Fruit fly (Drosophila melanogaster): ENCODE results near the gene CG5783.
A peak's percentile ranks its signal among the peaks of the same experiment; 100 is the strongest.

Gene CG5783

DNA sequence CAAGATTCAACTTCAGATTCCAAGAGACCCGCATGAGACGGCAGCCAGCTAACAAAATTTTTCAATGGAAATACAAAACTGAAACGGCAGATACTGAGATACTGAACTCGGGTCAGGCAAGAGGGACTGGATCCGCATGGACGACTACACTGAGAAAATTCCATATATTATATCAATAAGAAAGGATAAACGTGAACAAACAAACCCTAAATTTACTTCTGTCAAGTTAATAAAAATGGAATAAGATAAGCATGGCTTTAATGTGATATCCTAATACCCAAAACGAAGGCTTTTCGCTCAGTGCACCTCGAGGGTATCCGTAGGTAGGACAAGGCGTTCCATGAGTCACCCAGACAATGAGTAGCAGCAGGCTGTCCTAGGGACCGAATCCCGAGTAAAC is 10.6 kb upstream of the CG5783 start (continued):
- peak; percentile 84 for TF ChIP-seq Antp (GFP tag; optimal IDR thresholded peaks at IDR 0.05)
- peak; percentile 73 for TF ChIP-seq jing (GFP tag; optimal IDR thresholded peaks at IDR 0.05)
- TF ChIP-seq CG11456 (GFP tag; IDR thresholded peaks at IDR 0.05): peak; percentile 73; the same call in 2 of the 3 replicates
- peak; percentile 73 for TF ChIP-seq CG11247 (GFP tag; IDR thresholded peaks at IDR 0.05)
- peak; percentile 82 for TF ChIP-seq nom (GFP tag; optimal IDR thresholded peaks at IDR 0.05)
- no peak for TF ChIP-seq eyg (GFP tag; optimal IDR thresholded peaks at IDR 0.05)
- peak; percentile 52; the same call in 1 of the 2 replicates for TF ChIP-seq aop (GFP tag; IDR thresholded peaks at IDR 0.05)
- TF ChIP-seq Mad (GFP tag; optimal IDR thresholded peaks at IDR 0.05): peak; percentile 90
- TF ChIP-seq ewg (GFP tag; optimal IDR thresholded peaks at IDR 0.05): peak; percentile 64
- TF ChIP-seq NfI (GFP tag; optimal IDR thresholded peaks at IDR 0.05): peak; percentile 65
- TF ChIP-seq CG11696 (GFP tag; IDR thresholded peaks at IDR 0.05): peak; percentile 34; the same call in 1 of the 2 replicates
- peak; percentile 81 for TF ChIP-seq Hr3 (GFP tag; optimal IDR thresholded peaks at IDR 0.05)
- peak; percentile 74 for TF ChIP-seq CG14965 (GFP tag; optimal IDR thresholded peaks at IDR 0.05; ENCODE audit: borderline replicate concordance)
- no peak for TF ChIP-seq Tbp (GFP tag; optimal IDR thresholded peaks at IDR 0.05)
- TF ChIP-seq CG2889 (GFP tag; IDR thresholded peaks at IDR 0.05): peak; percentile 71; the same call in 2 of the 3 replicates
- TF ChIP-seq CG2875 (GFP tag; optimal IDR thresholded peaks at IDR 0.05): peak; percentile 81
- TF ChIP-seq HLH54F (GFP tag; optimal IDR thresholded peaks at IDR 0.05): peak; percentile 81
- TF ChIP-seq CG9876 (GFP tag; optimal IDR thresholded peaks at IDR 0.05): peak; percentile 73
- no peak for TF ChIP-seq bigmax (GFP tag; optimal IDR thresholded peaks at IDR 0.05)
- TF ChIP-seq Atf3 (GFP tag; optimal IDR thresholded peaks at IDR 0.05): peak; percentile 71
- TF ChIP-seq CG10565 (GFP tag; optimal IDR thresholded peaks at IDR 0.05): peak; percentile 68
- TF ChIP-seq Drgx (GFP tag; IDR thresholded peaks at IDR 0.05): peak; percentile 89
- peak; percentile 89 for TF ChIP-seq CG7839 (tag; optimal IDR thresholded peaks at IDR 0.05)
- TF ChIP-seq dm (GFP tag; optimal IDR thresholded peaks at IDR 0.05): peak; percentile 83
- TF ChIP-seq mld (GFP tag; IDR thresholded peaks at IDR 0.05; ENCODE audit: partially characterized antibody): no peak
- TF ChIP-seq CG8388 (GFP tag; optimal IDR thresholded peaks at IDR 0.05): peak; percentile 88
- peak; percentile 28 for TF ChIP-seq BtbVII (GFP tag; optimal IDR thresholded peaks at IDR 0.05)
- peak; percentile 80 for TF ChIP-seq Dbx (GFP tag; IDR thresholded peaks at IDR 0.05)
- no peak for TF ChIP-seq CG7987 (GFP tag; optimal IDR thresholded peaks at IDR 0.05)
- TF ChIP-seq en (GFP tag; optimal IDR thresholded peaks at IDR 0.05): peak; percentile 78
- peak; percentile 44; the same call in 1 of the 2 replicates for TF ChIP-seq dimm (GFP tag; IDR thresholded peaks at IDR 0.05)
- TF ChIP-seq zen (tag; optimal IDR thresholded peaks at IDR 0.05): peak; percentile 97
- TF ChIP-seq lab (GFP tag; optimal IDR thresholded peaks at IDR 0.05): peak; percentile 84
- peak; percentile 98 for TF ChIP-seq CG15696 (tag; optimal IDR thresholded peaks at IDR 0.05)
- no peak for TF ChIP-seq BEAF-32 (GFP tag; optimal IDR thresholded peaks at IDR 0.05)
- TF ChIP-seq maf-S (GFP tag; optimal IDR thresholded peaks at IDR 0.05): peak; percentile 81
- TF ChIP-seq CG4360 (GFP tag; IDR thresholded peaks at IDR 0.05): peak; percentile 62; the same call in 1 of the 2 replicates
- peak; percentile 91 for TF ChIP-seq CG12391 (tag; optimal IDR thresholded peaks at IDR 0.05)
- peak; percentile 76; the same call in 1 of the 2 replicates for TF ChIP-seq ro (GFP tag; IDR thresholded peaks at IDR 0.05)
- TF ChIP-seq ERR (GFP tag; optimal IDR thresholded peaks at IDR 0.05): peak; percentile 60
- TF ChIP-seq NK7.1 (GFP tag; optimal IDR thresholded peaks at IDR 0.05): peak; percentile 75
- TF ChIP-seq CG12104 (GFP tag; optimal IDR thresholded peaks at IDR 0.05): peak; percentile 71
- TF ChIP-seq sr (GFP tag; IDR thresholded peaks at IDR 0.05): no peak
- peak; percentile 78 for TF ChIP-seq Rfx (GFP tag; IDR thresholded peaks at IDR 0.05)
- TF ChIP-seq PHDP (tag; optimal IDR thresholded peaks at IDR 0.05): peak; percentile 70
- peak; percentile 87 for TF ChIP-seq CG12155 (GFP tag; optimal IDR thresholded peaks at IDR 0.05)
- TF ChIP-seq CG10209 (GFP tag; optimal IDR thresholded peaks at IDR 0.05): peak; percentile 87
- peak; percentile 82 for TF ChIP-seq az2 (GFP tag; optimal IDR thresholded peaks at IDR 0.05)
- TF ChIP-seq bowl (GFP tag; IDR thresholded peaks at IDR 0.05): no peak
- TF ChIP-seq insv (GFP tag; optimal IDR thresholded peaks at IDR 0.05): no peak
- TF ChIP-seq emc (GFP tag; optimal IDR thresholded peaks at IDR 0.05): peak; percentile 58

All from whole organism, embryonic.